Fruit fly (Drosophila melanogaster) whole organism, prepupa: ENCODE measurements around the gene SelG.

Experiments
- CG11294 ChIP-seq: fragments of 200-800 bp; sonication (Bioruptor generic); IDR thresholded peaks from 2 replicates; pipeline ENCODE4 v1.3.6; 2022; ENCODE audit warnings: missing biosample characterization, missing genetic modification characterization
- CG11762 ChIP-seq: fragments of 200-800 bp; sonication (Bioruptor generic); optimal IDR thresholded peaks from 3 replicates; lab custom pipeline; 2016; ENCODE audit warnings: missing biosample characterization, missing genetic modification characterization; ENCODE audit not compliant: insufficient read depth
- CG11902 ChIP-seq: fragments of 200-800 bp; sonication (Bioruptor generic); optimal IDR thresholded peaks from 3 replicates; lab custom pipeline; 2016; ENCODE audit warnings: missing biosample characterization, missing genetic modification characterization
- CG16779 ChIP-seq: fragments of 200-800 bp; sonication (Bioruptor generic); optimal IDR thresholded peaks from 3 replicates; lab custom pipeline; 2017; ENCODE audit warnings: missing biosample characterization, mild to moderate bottlenecking, missing genetic modification characterization
- CG6854 ChIP-seq: fragments of 200-800 bp; sonication (Bioruptor generic); optimal IDR thresholded peaks from 2 replicates; lab custom pipeline; 2017; ENCODE audit warnings: missing biosample characterization, mild to moderate bottlenecking, missing genetic modification characterization
- CG7368 ChIP-seq: fragments of 200-800 bp; sonication (Bioruptor generic); optimal IDR thresholded peaks from 3 replicates; lab custom pipeline; 2016; ENCODE audit warnings: missing biosample characterization, missing genetic modification characterization
- CG8119 ChIP-seq: fragments of 200-800 bp; sonication (Bioruptor generic); IDR thresholded peaks from 3 replicates; pipeline ENCODE4 v1.3.6; 2022; ENCODE audit warnings: missing biosample characterization, missing genetic modification characterization
- Eip78C ChIP-seq: fragments of 200-800 bp; sonication (Bioruptor generic); peaks from one replicate; lab custom pipeline; 2016; ENCODE audit warnings: missing biosample characterization, missing genetic modification characterization
- Hr38 ChIP-seq: sonication (Bioruptor generic); optimal IDR thresholded peaks from 2 replicates; lab custom pipeline; 2016; ENCODE audit warnings: missing biosample characterization, missing genetic modification characterization
- Hr4 ChIP-seq: fragments of 200-800 bp; sonication (Bioruptor generic); optimal IDR thresholded peaks from 3 replicates; lab custom pipeline; 2016; ENCODE audit warnings: missing biosample characterization, missing genetic modification characterization
- Lpt ChIP-seq: fragments of 200-800 bp; sonication (Bioruptor generic); optimal IDR thresholded peaks from 3 replicates; lab custom pipeline; 2016; ENCODE audit warnings: missing biosample characterization, missing genetic modification characterization
- Met ChIP-seq: fragments of 200-800 bp; sonication (Bioruptor generic); optimal IDR thresholded peaks from 3 replicates; lab custom pipeline; 2016; ENCODE audit warnings: missing biosample characterization, missing genetic modification characterization
- Sox102F ChIP-seq: fragments of 200-800 bp; sonication (Bioruptor generic); optimal IDR thresholded peaks from 2 replicates; lab custom pipeline; 2016; ENCODE audit warnings: missing biosample characterization, mild to moderate bottlenecking, missing genetic modification characterization
- Sox14 ChIP-seq: fragments of 200-800 bp; sonication (Bioruptor generic); optimal IDR thresholded peaks from 3 replicates; lab custom pipeline; 2016; ENCODE audit warnings: missing biosample characterization, missing genetic modification characterization
- acj6 ChIP-seq: fragments of 200-800 bp; sonication (Bioruptor generic); optimal IDR thresholded peaks from 3 replicates; lab custom pipeline; 2016; ENCODE audit warnings: missing biosample characterization, missing genetic modification characterization
- dac ChIP-seq: fragments of 200-800 bp; sonication (Bioruptor generic); optimal IDR thresholded peaks from 2 replicates; lab custom pipeline; 2017; ENCODE audit warnings: missing biosample characterization, mild to moderate bottlenecking, missing genetic modification characterization
- eg ChIP-seq: fragments of 200-800 bp; sonication (Bioruptor generic); IDR thresholded peaks from 3 replicates; pipeline ENCODE4 v1.3.6; 2022; ENCODE audit warnings: missing biosample characterization, missing genetic modification characterization
- fkh ChIP-seq: fragments of 200-800 bp; sonication (Bioruptor generic); optimal IDR thresholded peaks from 3 replicates; lab custom pipeline; 2017; ENCODE audit warnings: missing biosample characterization, mild to moderate bottlenecking, missing genetic modification characterization, moderate library complexity
- lz ChIP-seq: fragments of 200-800 bp; sonication (Bioruptor generic); optimal IDR thresholded peaks from 3 replicates; lab custom pipeline; 2016; ENCODE audit warnings: missing biosample characterization, missing genetic modification characterization
- net ChIP-seq: fragments of 200-800 bp; sonication (Bioruptor generic); optimal IDR thresholded peaks from 3 replicates; lab custom pipeline; 2016; ENCODE audit warnings: missing biosample characterization, missing genetic modification characterization
- ss ChIP-seq, 2 experiments: fragments of 200-800 bp; sonication (Bioruptor generic); optimal IDR thresholded peaks; 2 replicates in 1 of 2; 3 replicates in 1 of 2; lab custom pipeline; 2017 to 2018; ENCODE audit warnings: mild to moderate bottlenecking in 2 of 2, missing biosample characterization in 2 of 2, missing genetic modification characterization in 2 of 2, moderate library complexity in 1 of 2
- svp ChIP-seq: fragments of 200-800 bp; sonication (Bioruptor generic); peaks from one replicate; lab custom pipeline; 2016; ENCODE audit warnings: missing biosample characterization, missing genetic modification characterization

The SelG gene

dm6 chrX:11925213-11925612, 38.1 kb downstream of the SelG start (continued):
- TF ChIP-seq CG8119 (GFP tag; lab: Robert Waterston, UW) (peak; percentile 73; the same call in 2 of the 3 replicates), CG6854 (GFP tag; lab: Kevin White, UChicago) (no peak), Eip78C (GFP tag; lab: Kevin White, UChicago) (peak; percentile 92), CG11762 (GFP tag; lab: Kevin White, UChicago) (peak; percentile 45), CG7368 (GFP tag; lab: Kevin White, UChicago) (peak; percentile 28), ss (GFP tag; optimal IDR thresholded peaks at IDR 0.05; lab: Kevin White, UChicago) (no peak), Hr38 (GFP tag; lab: Kevin White, UChicago) (no peak), CG11294 (GFP tag; lab: Robert Waterston, UW) (peak; percentile 29; the same call in 1 of the 2 replicates), Met (GFP tag; lab: Kevin White, UChicago) (peak; percentile 72), net (GFP tag; lab: Kevin White, UChicago) (peak; percentile 36), Hr4 (GFP tag; lab: Kevin White, UChicago) (peak; percentile 28), Sox14 (GFP tag; lab: Kevin White, UChicago) (peak; percentile 30), fkh (GFP tag; lab: Kevin White, UChicago) (no peak), Sox102F (GFP tag; lab: Kevin White, UChicago) (peak; percentile 61)
- TF ChIP-seq, all 60 proteins: peak for 38

dm6 chrX:11930726-11931125, 43.6 kb downstream of the SelG start, which contains the start of gene Pdzd8:
Gene Pdzd8 (minus strand): TSS chrX:11930850.
- TF ChIP-seq eg (GFP tag; lab: Robert Waterston, UW) (no peak), svp (GFP tag; lab: Kevin White, UChicago) (no peak), acj6 (GFP tag; lab: Kevin White, UChicago) (no peak), Lpt (GFP tag; lab: Kevin White, UChicago) (no peak), lz (GFP tag; lab: Kevin White, UChicago) (no peak), Eip78C (GFP tag; lab: Kevin White, UChicago) (no peak), CG16779 (tag; lab: Kevin White, UChicago) (no peak), Hr38 (GFP tag; lab: Kevin White, UChicago) (no peak), dac (GFP tag; lab: Kevin White, UChicago) (no peak), CG11902 (no peak)
